Fruit fly (Drosophila melanogaster) whole organism, prepupa: Measurements from ENCODE around the gene Sfxn2.

Source experiments
- Blimp-1 ChIP-seq: fragments of 200-800 bp; sonication (Bioruptor generic); optimal IDR thresholded peaks from 3 replicates; lab custom pipeline; 2017; ENCODE audit warnings: missing biosample characterization, missing genetic modification characterization, mild to moderate bottlenecking, moderate library complexity, missing genetic modification reagents
- CG10631 ChIP-seq: fragments of 200-800 bp; sonication (Bioruptor generic); optimal IDR thresholded peaks from 2 replicates; lab custom pipeline; 2016; ENCODE audit warnings: missing biosample characterization, missing genetic modification characterization
- CG10669 ChIP-seq: fragments of 200-800 bp; sonication (Bioruptor generic); optimal IDR thresholded peaks from 3 replicates; lab custom pipeline; 2018; ENCODE audit warnings: missing biosample characterization, mild to moderate bottlenecking, missing genetic modification characterization, moderate library complexity
- CG11294 ChIP-seq: fragments of 200-800 bp; sonication (Bioruptor generic); IDR thresholded peaks from 2 replicates; pipeline ENCODE4 v1.3.6; 2022; ENCODE audit warnings: missing biosample characterization, missing genetic modification characterization
- CG11762 ChIP-seq: fragments of 200-800 bp; sonication (Bioruptor generic); optimal IDR thresholded peaks from 3 replicates; lab custom pipeline; 2016; ENCODE audit warnings: missing biosample characterization, missing genetic modification characterization; ENCODE audit not compliant: insufficient read depth
- CG11902 ChIP-seq: fragments of 200-800 bp; sonication (Bioruptor generic); optimal IDR thresholded peaks from 3 replicates; lab custom pipeline; 2016; ENCODE audit warnings: missing biosample characterization, missing genetic modification characterization
- CG15336 ChIP-seq: fragments of 200-800 bp; sonication (Bioruptor generic); IDR thresholded peaks from 2 replicates; pipeline ENCODE4 v1.3.6; 2022; ENCODE audit warnings: missing biosample characterization, missing genetic modification characterization
- CG1621 ChIP-seq: fragments of 200-800 bp; sonication (Bioruptor generic); optimal IDR thresholded peaks from 3 replicates; lab custom pipeline; 2018; ENCODE audit warnings: missing biosample characterization, mild to moderate bottlenecking, missing genetic modification characterization
- CG16779 ChIP-seq: fragments of 200-800 bp; sonication (Bioruptor generic); optimal IDR thresholded peaks from 3 replicates; lab custom pipeline; 2017; ENCODE audit warnings: missing biosample characterization, mild to moderate bottlenecking, missing genetic modification characterization
- CG3032 ChIP-seq: fragments of 200-800 bp; optimal IDR thresholded peaks from 2 replicates; lab custom pipeline; 2019; ENCODE audit warnings: missing biosample characterization, mild to moderate bottlenecking, missing genetic modification characterization, moderate library complexity
- CG31627 ChIP-seq: fragments of 200-800 bp; sonication (Bioruptor generic); optimal IDR thresholded peaks from 3 replicates; lab custom pipeline; 2016; ENCODE audit warnings: missing biosample characterization, missing genetic modification characterization
- CG34406 ChIP-seq: fragments of 200-800 bp; sonication (Bioruptor generic); optimal IDR thresholded peaks from 3 replicates; lab custom pipeline; 2016; ENCODE audit warnings: missing biosample characterization, missing genetic modification characterization
- CG3919 ChIP-seq: fragments of 200-800 bp; sonication (Bioruptor generic); optimal IDR thresholded peaks from 3 replicates; lab custom pipeline; 2016; ENCODE audit warnings: missing biosample characterization, missing genetic modification characterization
- CG4318 ChIP-seq: fragments of 200-800 bp; sonication (Bioruptor generic); optimal IDR thresholded peaks from 3 replicates; lab custom pipeline; 2017; ENCODE audit warnings: missing biosample characterization, mild to moderate bottlenecking, missing genetic modification characterization
- CG6163 ChIP-seq: fragments of 200-800 bp; sonication (Bioruptor generic); IDR thresholded peaks from 3 replicates; pipeline ENCODE4 v1.3.6; 2022; ENCODE audit warnings: missing biosample characterization, missing genetic modification characterization
- CG6276 ChIP-seq: fragments of 200-800 bp; sonication (Bioruptor generic); optimal IDR thresholded peaks from 2 replicates; lab custom pipeline; 2017; ENCODE audit warnings: missing biosample characterization, mild to moderate bottlenecking, missing genetic modification characterization
- CG6792 ChIP-seq: fragments of 200-800 bp; sonication (Bioruptor generic); optimal IDR thresholded peaks from 3 replicates; lab custom pipeline; 2016; ENCODE audit warnings: missing biosample characterization, missing genetic modification characterization
- CG6808 ChIP-seq: fragments of 200-800 bp; sonication (Bioruptor generic); optimal IDR thresholded peaks from 3 replicates; lab custom pipeline; 2017; ENCODE audit warnings: missing biosample characterization, missing genetic modification characterization, mild to moderate bottlenecking, moderate library complexity, missing genetic modification reagents
- CG6854 ChIP-seq: fragments of 200-800 bp; sonication (Bioruptor generic); optimal IDR thresholded peaks from 2 replicates; lab custom pipeline; 2017; ENCODE audit warnings: missing biosample characterization, mild to moderate bottlenecking, missing genetic modification characterization
- CG8632 ChIP-seq: fragments of 200-800 bp; sonication (Bioruptor generic); optimal IDR thresholded peaks from 3 replicates; lab custom pipeline; 2016; ENCODE audit warnings: missing biosample characterization, missing genetic modification characterization
- CG9139 ChIP-seq: fragments of 200-800 bp; sonication (Bioruptor generic); optimal IDR thresholded peaks from 3 replicates; lab custom pipeline; 2017; ENCODE audit warnings: missing biosample characterization, mild to moderate bottlenecking, missing genetic modification characterization
- Eip75B ChIP-seq: fragments of 200-800 bp; sonication (Bioruptor generic); optimal IDR thresholded peaks from 3 replicates; lab custom pipeline; 2016; ENCODE audit warnings: missing biosample characterization, missing genetic modification characterization
- Eip78C ChIP-seq: fragments of 200-800 bp; sonication (Bioruptor generic); peaks from one replicate; lab custom pipeline; 2016; ENCODE audit warnings: missing biosample characterization, missing genetic modification characterization
- Eip93F ChIP-seq: fragments of 200-800 bp; sonication (Bioruptor generic); optimal IDR thresholded peaks from 2 replicates; lab custom pipeline; 2016; ENCODE audit warnings: missing biosample characterization, mild to moderate bottlenecking, missing genetic modification characterization
- Ets21C ChIP-seq: fragments of 200-800 bp; sonication (Bioruptor generic); optimal IDR thresholded peaks from 3 replicates; lab custom pipeline; 2016; ENCODE audit warnings: missing biosample characterization, missing genetic modification characterization
- Ets96B ChIP-seq: fragments of 200-800 bp; optimal IDR thresholded peaks from 2 replicates; lab custom pipeline; 2019; ENCODE audit warnings: missing biosample characterization, mild to moderate bottlenecking, missing genetic modification characterization, moderate library complexity
- Gug ChIP-seq: fragments of 200-800 bp; sonication (Bioruptor generic); IDR thresholded peaks from 2 replicates; pipeline ENCODE4 v1.3.6; 2022; ENCODE audit warnings: missing biosample characterization, missing genetic modification characterization
- Hr38 ChIP-seq: sonication (Bioruptor generic); optimal IDR thresholded peaks from 2 replicates; lab custom pipeline; 2016; ENCODE audit warnings: missing biosample characterization, missing genetic modification characterization
- Hr39 ChIP-seq: fragments of 200-800 bp; sonication (Bioruptor generic); optimal IDR thresholded peaks from 2 replicates; lab custom pipeline; 2016; ENCODE audit warnings: missing biosample characterization, missing genetic modification characterization
- Lpt ChIP-seq: fragments of 200-800 bp; sonication (Bioruptor generic); optimal IDR thresholded peaks from 3 replicates; lab custom pipeline; 2016; ENCODE audit warnings: missing biosample characterization, missing genetic modification characterization
- Met ChIP-seq: fragments of 200-800 bp; sonication (Bioruptor generic); optimal IDR thresholded peaks from 3 replicates; lab custom pipeline; 2016; ENCODE audit warnings: missing biosample characterization, missing genetic modification characterization
- OdsH ChIP-seq: fragments of 200-800 bp; sonication (Bioruptor generic); optimal IDR thresholded peaks from 3 replicates; lab custom pipeline; 2016; ENCODE audit warnings: missing biosample characterization, missing genetic modification characterization
- Smox ChIP-seq: fragments of 200-800 bp; sonication (Bioruptor generic); optimal IDR thresholded peaks from 3 replicates; lab custom pipeline; 2016; ENCODE audit warnings: missing biosample characterization, missing genetic modification characterization
- Sox14 ChIP-seq: fragments of 200-800 bp; sonication (Bioruptor generic); optimal IDR thresholded peaks from 3 replicates; lab custom pipeline; 2016; ENCODE audit warnings: missing biosample characterization, missing genetic modification characterization
- Sox15 ChIP-seq: fragments of 200-800 bp; sonication (Bioruptor generic); optimal IDR thresholded peaks from 3 replicates; lab custom pipeline; 2016; ENCODE audit warnings: missing biosample characterization, missing genetic modification characterization
- dsx ChIP-seq: fragments of 200-800 bp; optimal IDR thresholded peaks from 3 replicates; lab custom pipeline; 2019; ENCODE audit warnings: missing biosample characterization, mild to moderate bottlenecking, missing genetic modification characterization, moderate library complexity; ENCODE audit not compliant: poor library complexity, severe bottlenecking
- fd59A ChIP-seq: fragments of 200-800 bp; sonication (Bioruptor generic); optimal IDR thresholded peaks from 2 replicates; lab custom pipeline; 2017; ENCODE audit warnings: missing biosample characterization, mild to moderate bottlenecking, missing genetic modification characterization, missing genetic modification reagents
- fd85E ChIP-seq: fragments of 200-800 bp; sonication (Bioruptor generic); optimal IDR thresholded peaks from 3 replicates; lab custom pipeline; 2016; ENCODE audit warnings: missing biosample characterization, missing genetic modification characterization
- fkh ChIP-seq: fragments of 200-800 bp; sonication (Bioruptor generic); optimal IDR thresholded peaks from 3 replicates; lab custom pipeline; 2017; ENCODE audit warnings: missing biosample characterization, mild to moderate bottlenecking, missing genetic modification characterization, moderate library complexity
- lz ChIP-seq: fragments of 200-800 bp; sonication (Bioruptor generic); optimal IDR thresholded peaks from 3 replicates; lab custom pipeline; 2016; ENCODE audit warnings: missing biosample characterization, missing genetic modification characterization
- net ChIP-seq: fragments of 200-800 bp; sonication (Bioruptor generic); optimal IDR thresholded peaks from 3 replicates; lab custom pipeline; 2016; ENCODE audit warnings: missing biosample characterization, missing genetic modification characterization
- pdm3 ChIP-seq: fragments of 200-800 bp; sonication (Bioruptor generic); optimal IDR thresholded peaks from 3 replicates; lab custom pipeline; 2016; ENCODE audit warnings: missing biosample characterization, missing genetic modification characterization
- salr ChIP-seq, 2 experiments: fragments of 200-800 bp; sonication (Bioruptor generic); optimal IDR thresholded peaks; 3 replicates each; lab custom pipeline; 2016 to 2018; ENCODE audit warnings: missing biosample characterization in 2 of 2, missing genetic modification characterization in 2 of 2, mild to moderate bottlenecking in 1 of 2
- spab ChIP-seq: fragments of 200-800 bp; sonication (Bioruptor generic); optimal IDR thresholded peaks from 2 replicates; lab custom pipeline; 2017; ENCODE audit warnings: missing biosample characterization, mild to moderate bottlenecking, missing genetic modification characterization, missing genetic modification reagents
- ss ChIP-seq, 2 experiments: fragments of 200-800 bp; sonication (Bioruptor generic); optimal IDR thresholded peaks; 2 replicates in 1 of 2; 3 replicates in 1 of 2; lab custom pipeline; 2017 to 2018; ENCODE audit warnings: mild to moderate bottlenecking in 2 of 2, missing biosample characterization in 2 of 2, missing genetic modification characterization in 2 of 2, moderate library complexity in 1 of 2
- svp ChIP-seq: fragments of 200-800 bp; sonication (Bioruptor generic); peaks from one replicate; lab custom pipeline; 2016; ENCODE audit warnings: missing biosample characterization, missing genetic modification characterization
- topi ChIP-seq: fragments of 200-800 bp; sonication (Bioruptor generic); optimal IDR thresholded peaks from 3 replicates; lab custom pipeline; 2016; ENCODE audit warnings: missing biosample characterization, missing genetic modification characterization
- vri ChIP-seq: fragments of 200-800 bp; sonication (Bioruptor generic); optimal IDR thresholded peaks from 3 replicates; lab custom pipeline; 2016; ENCODE audit warnings: missing biosample characterization, mild to moderate bottlenecking, missing genetic modification characterization

Gene Sfxn2

DNA sequence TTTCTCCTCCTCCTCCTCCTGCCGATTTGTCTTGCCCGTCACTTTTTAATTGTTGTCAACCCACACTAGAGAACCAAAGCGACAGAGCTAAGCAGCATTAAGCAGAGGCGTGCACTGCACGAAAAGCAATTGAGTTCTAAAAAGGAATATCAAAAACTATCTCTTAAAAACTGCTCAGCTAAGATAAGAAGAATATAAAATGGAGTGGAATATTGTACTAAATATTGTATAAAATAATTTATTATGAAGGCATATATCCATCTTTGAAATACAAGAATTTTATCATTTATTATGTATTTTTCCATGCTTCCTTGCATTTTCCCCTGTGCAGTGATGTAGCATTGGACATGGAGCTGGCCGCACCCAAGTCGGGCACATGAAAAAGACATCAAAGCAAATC is 7.9 kb upstream of the Sfxn2 start (continued):
- TF ChIP-seq CG15336 (GFP tag; lab: Robert Waterston, UW) (peak; percentile 62), svp (GFP tag; lab: Kevin White, UChicago) (peak; percentile 68), topi (GFP tag; lab: Kevin White, UChicago) (peak; percentile 21), Ets96B (tag; lab: Kevin White, UChicago) (peak; percentile 72), Sox15 (GFP tag; lab: Kevin White, UChicago) (peak; percentile 9), CG34406 (GFP tag; lab: Kevin White, UChicago) (peak; percentile 45), CG6163 (peak; percentile 58; the same call in 2 of the 3 replicates), CG11762 (GFP tag; lab: Kevin White, UChicago) (peak; percentile 4), salr (GFP tag; optimal IDR thresholded peaks at IDR 0.05; lab: Kevin White, UChicago) (peak in 1 of 2 experiments; percentile 49), Hr38 (GFP tag; lab: Kevin White, UChicago) (no peak), Met (peak; percentile 26), Eip78C (GFP tag; lab: Kevin White, UChicago) (peak; percentile 92), CG6808 (GFP tag; lab: Kevin White, UChicago) (peak; percentile 47), CG6276 (no peak)

DNA sequence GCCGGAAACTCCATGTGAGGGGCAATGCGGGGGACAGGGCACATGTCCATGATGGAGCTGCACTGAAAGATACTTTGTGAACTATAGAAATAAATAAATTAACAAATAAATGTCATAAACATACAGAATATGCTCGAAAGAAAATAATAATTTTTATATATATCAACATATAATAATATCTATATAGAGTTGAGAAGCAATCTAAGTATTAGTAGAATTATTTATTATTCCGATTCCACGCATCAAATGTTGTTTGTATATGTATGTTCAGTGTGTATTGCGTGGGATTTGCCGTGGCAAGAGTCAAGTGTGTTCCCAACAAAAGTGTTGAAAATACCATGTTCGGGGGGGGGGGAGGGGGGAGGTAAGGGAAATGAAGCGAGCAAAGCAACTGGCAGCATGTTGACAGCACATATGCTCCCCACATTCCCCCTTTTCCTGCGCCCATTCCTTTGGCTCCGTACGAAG is 6.1 kb upstream of the Sfxn2 start:
- TF ChIP-seq CG11294 (GFP tag; lab: Robert Waterston, UW) (no peak), CG1621 (tag; lab: Kevin White, UChicago) (no peak), CG11762 (GFP tag; lab: Kevin White, UChicago) (no peak), vri (GFP tag; lab: Kevin White, UChicago) (no peak), CG6854 (GFP tag; lab: Kevin White, UChicago) (no peak), fd59A (GFP tag; lab: Kevin White, UChicago) (peak; percentile 3), svp (GFP tag; lab: Kevin White, UChicago) (peak; percentile 50), CG8632 (GFP tag; lab: Kevin White, UChicago) (peak; percentile 18), topi (GFP tag; lab: Kevin White, UChicago) (no peak), spab (GFP tag; lab: Kevin White, UChicago) (no peak), pdm3 (GFP tag; lab: Kevin White, UChicago) (peak; percentile 12), Lpt (GFP tag; lab: Kevin White, UChicago) (peak; percentile 4), lz (no peak), Eip75B (no peak), Eip78C (GFP tag; lab: Kevin White, UChicago) (peak; percentile 68), dsx (peak; percentile 59), Ets21C (GFP tag; lab: Kevin White, UChicago) (no peak), CG11902 (GFP tag; lab: Kevin White, UChicago) (no peak), OdsH (GFP tag; lab: Kevin White, UChicago) (peak; percentile 50), fd85E (GFP tag; lab: Kevin White, UChicago) (no peak), Hr38 (GFP tag; lab: Kevin White, UChicago) (no peak), ss (GFP tag; optimal IDR thresholded peaks at IDR 0.05; lab: Kevin White, UChicago) (peak in 1 of 2 experiments; percentile 28), Blimp-1 (GFP tag; lab: Kevin White, UChicago) (no peak), CG34406 (GFP tag; lab: Kevin White, UChicago) (peak; percentile 30), CG3032 (tag; lab: Kevin White, UChicago) (peak; percentile 41), Eip93F (GFP tag; lab: Kevin White, UChicago) (no peak), CG31627 (GFP tag; lab: Kevin White, UChicago) (no peak), fkh (GFP tag; lab: Kevin White, UChicago) (no peak), net (GFP tag; lab: Kevin White, UChicago) (no peak), CG6808 (GFP tag; lab: Kevin White, UChicago) (peak; percentile 33), CG6792 (GFP tag; lab: Kevin White, UChicago) (peak; percentile 31), CG10669 (GFP tag; lab: Kevin White, UChicago) (peak; percentile 17), CG6276 (no peak), CG10631 (peak; percentile 38), Ets96B (tag; lab: Kevin White, UChicago) (peak; percentile 58), CG9139 (GFP tag; lab: Kevin White, UChicago) (no peak), CG16779 (tag; lab: Kevin White, UChicago) (no peak), CG4318 (GFP tag; lab: Kevin White, UChicago) (no peak), CG3919 (GFP tag; lab: Kevin White, UChicago) (peak; percentile 29), Gug (GFP tag; lab: Robert Waterston, UW) (no peak), Hr39 (GFP tag; lab: Kevin White, UChicago) (no peak), Smox (GFP tag; lab: Kevin White, UChicago) (no peak), Sox14 (GFP tag; lab: Kevin White, UChicago) (no peak)
